Worm (Caenorhabditis elegans): ENCODE results near the gene F59B2.9.

ce11 chrIII:9023601-9024000 lies 11.4 kb upstream of the F59B2.9 start:
- TF ChIP-seq pha-4 (tag; optimal IDR thresholded peaks at IDR 0.05) (no peak), blmp-1 (tag; optimal IDR thresholded peaks at IDR 0.05) (no peak), lin-13 (tag; optimal IDR thresholded peaks at IDR 0.05) (no peak), nhr-28 (tag; optimal IDR thresholded peaks at IDR 0.05) (no peak), ceh-43 (GFP tag; optimal IDR thresholded peaks at IDR 0.05) (no peak), hlh-1 (tag; optimal IDR thresholded peaks at IDR 0.05) (no peak), sptf-1 (tag; optimal IDR thresholded peaks at IDR 0.05) (no peak), snpc-4 (tag; optimal IDR thresholded peaks at IDR 0.05) (no peak), unc-62 (GFP tag; optimal IDR thresholded peaks at IDR 0.05) (no peak), elt-1 (tag; optimal IDR thresholded peaks at IDR 0.05; ENCODE audit: borderline replicate concordance, insufficient read depth) (no peak), unc-120 (tag; optimal IDR thresholded peaks at IDR 0.05; ENCODE audit: poor library complexity, severe bottlenecking) (no peak), tbx-8 (GFP tag; optimal IDR thresholded peaks at IDR 0.05) (no peak)
